Worm (Caenorhabditis elegans) whole organism, L2 larva: Measurements from ENCODE around the gene dsl-3.

Experiments
- C34F6.9 ChIP-seq: fragments of 150-350 bp; optimal IDR thresholded peaks from 2 replicates; lab custom pipeline; 2014; ENCODE audit warnings: missing biosample characterization, missing genetic modification characterization
- F13H6.1 ChIP-seq: sonication (generic microtip); optimal IDR thresholded peaks from 2 replicates; lab custom pipeline; 2016; ENCODE audit warnings: missing genetic modification characterization, missing compliant biosample characterization
- R02D3.7 ChIP-seq: fragments of 150-350 bp; optimal IDR thresholded peaks from 2 replicates; lab custom pipeline; 2014; ENCODE audit warnings: missing biosample characterization, missing genetic modification characterization
- Y55F3AM.14 ChIP-seq: fragments of 200-800 bp; sonication (Bioruptor generic); optimal IDR thresholded peaks from 2 replicates; lab custom pipeline; 2018; ENCODE audit warnings: mild to moderate bottlenecking, missing genetic modification characterization, missing compliant biosample characterization
- alr-1 ChIP-seq: fragments of 150-350 bp; optimal IDR thresholded peaks from 2 replicates; lab custom pipeline; 2014; ENCODE audit warnings: missing biosample characterization, missing genetic modification characterization
- aly-2 ChIP-seq: fragments of 150-350 bp; optimal IDR thresholded peaks from 2 replicates; lab custom pipeline; 2014; ENCODE audit warnings: missing biosample characterization, missing genetic modification characterization
- ama-1 ChIP-seq: fragments of 150-350 bp; optimal IDR thresholded peaks from 2 replicates; lab custom pipeline; 2018; ENCODE audit warnings: inconsistent platforms
- blmp-1 ChIP-seq: sonication (generic microtip); optimal IDR thresholded peaks from 2 replicates; lab custom pipeline; 2017; ENCODE audit warnings: missing genetic modification characterization, mild to moderate bottlenecking, missing compliant biosample characterization, antibody characterized with exemption, moderate library complexity; ENCODE audit not compliant: insufficient read depth
- ceh-16 ChIP-seq: fragments of 150-350 bp; optimal IDR thresholded peaks from 2 replicates; lab custom pipeline; 2014; ENCODE audit warnings: missing biosample characterization, missing genetic modification characterization
- ceh-82 ChIP-seq: fragments of 150-350 bp; optimal IDR thresholded peaks from 2 replicates; lab custom pipeline; 2014; ENCODE audit warnings: missing biosample characterization, missing genetic modification characterization
- crh-2 ChIP-seq: sonication (generic microtip); optimal IDR thresholded peaks from 2 replicates; lab custom pipeline; 2017; ENCODE audit warnings: missing biosample characterization, missing genetic modification characterization
- egl-27 ChIP-seq: sonication (generic microtip); optimal IDR thresholded peaks from 3 replicates; lab custom pipeline; 2017; ENCODE audit warnings: missing biosample characterization, missing genetic modification reagents, missing genetic modification characterization
- fos-1 ChIP-seq: fragments of 150-350 bp; optimal IDR thresholded peaks from 2 replicates; lab custom pipeline; 2014; ENCODE audit warnings: missing biosample characterization, missing genetic modification characterization
- gmeb-1 ChIP-seq: fragments of 150-350 bp; optimal IDR thresholded peaks from 2 replicates; lab custom pipeline; 2014; ENCODE audit warnings: missing biosample characterization, missing genetic modification characterization
- lin-11 ChIP-seq: fragments of 150-350 bp; sonication (generic microtip); optimal IDR thresholded peaks from 2 replicates; lab custom pipeline; 2014; ENCODE audit warnings: missing biosample characterization, missing genetic modification characterization, inconsistent platforms, mixed read lengths
- lin-13 ChIP-seq: fragments of 150-350 bp; optimal IDR thresholded peaks from 2 replicates; lab custom pipeline; 2014; ENCODE audit warnings: missing biosample characterization, missing genetic modification reagents, missing genetic modification characterization
- lin-39 ChIP-seq: fragments of 150-350 bp; optimal IDR thresholded peaks from 2 replicates; lab custom pipeline; 2014; ENCODE audit warnings: missing biosample characterization, missing genetic modification reagents, missing genetic modification characterization
- mab-5 ChIP-seq: fragments of 150-350 bp; optimal IDR thresholded peaks from 2 replicates; lab custom pipeline; 2014; ENCODE audit warnings: missing biosample characterization, missing genetic modification characterization
- mbf-1 ChIP-seq: sonication (generic microtip); optimal IDR thresholded peaks from 2 replicates; lab custom pipeline; 2017; ENCODE audit warnings: missing biosample characterization, missing genetic modification characterization
- mdl-1 ChIP-seq, 2 experiments: fragments of 150-350 bp in 1 of 2; sonication (generic microtip) in 1 of 2; optimal IDR thresholded peaks; 2 replicates each; lab custom pipeline; 2017; ENCODE audit warnings: missing biosample characterization in 2 of 2, missing genetic modification characterization in 2 of 2
- nhr-10 ChIP-seq: sonication (generic microtip); optimal IDR thresholded peaks from 2 replicates; lab custom pipeline; 2017; ENCODE audit warnings: missing biosample characterization, missing genetic modification characterization
- nhr-12 ChIP-seq: fragments of 150-350 bp; optimal IDR thresholded peaks from 2 replicates; lab custom pipeline; 2014; ENCODE audit warnings: missing biosample characterization, missing genetic modification characterization
- nhr-129 ChIP-seq: fragments of 150-350 bp; optimal IDR thresholded peaks from 2 replicates; lab custom pipeline; 2014; ENCODE audit warnings: missing biosample characterization, missing genetic modification characterization
- nhr-237 ChIP-seq: fragments of 150-350 bp; optimal IDR thresholded peaks from 2 replicates; lab custom pipeline; 2014; ENCODE audit warnings: missing biosample characterization, missing genetic modification characterization
- nhr-25 ChIP-seq: fragments of 150-350 bp; sonication (generic microtip); optimal IDR thresholded peaks from 3 replicates; lab custom pipeline; 2014; ENCODE audit warnings: missing biosample characterization, missing genetic modification characterization
- nhr-77 ChIP-seq: fragments of 150-350 bp; optimal IDR thresholded peaks from 2 replicates; lab custom pipeline; 2014; ENCODE audit warnings: missing biosample characterization, missing genetic modification characterization
- peb-1 ChIP-seq: fragments of 150-350 bp; optimal IDR thresholded peaks from 2 replicates; lab custom pipeline; 2014; ENCODE audit warnings: missing biosample characterization, missing genetic modification characterization
- sma-3 ChIP-seq: sonication (generic microtip); optimal IDR thresholded peaks from 2 replicates; lab custom pipeline; 2016; ENCODE audit warnings: missing genetic modification reagents, missing genetic modification characterization, missing compliant biosample characterization
- sma-9 ChIP-seq, 2 experiments: fragments of 150-350 bp in 1 of 2; sonication (generic microtip) in 1 of 2; optimal IDR thresholded peaks; 2 replicates each; lab custom pipeline; 2014 to 2016; ENCODE audit warnings: missing genetic modification characterization in 2 of 2, mild to moderate bottlenecking in 1 of 2, missing biosample characterization in 1 of 2, missing compliant biosample characterization in 1 of 2, missing genetic modification reagents in 1 of 2, moderate library complexity in 1 of 2
- unc-39 ChIP-seq: fragments of 150-350 bp; optimal IDR thresholded peaks from 2 replicates; lab custom pipeline; 2014; ENCODE audit warnings: missing biosample characterization, missing genetic modification characterization
- unc-55 ChIP-seq: fragments of 150-350 bp; sonication (generic microtip); optimal IDR thresholded peaks from 3 replicates; lab custom pipeline; 2014; ENCODE audit warnings: missing biosample characterization, missing genetic modification reagents, missing genetic modification characterization
- unc-62 ChIP-seq: fragments of 150-350 bp; optimal IDR thresholded peaks from 2 replicates; lab custom pipeline; 2014; ENCODE audit warnings: missing biosample characterization, missing genetic modification reagents, missing genetic modification characterization
- zag-1 ChIP-seq: fragments of 150-350 bp; optimal IDR thresholded peaks from 2 replicates; lab custom pipeline; 2014; ENCODE audit warnings: missing biosample characterization, missing genetic modification characterization
- ztf-1 ChIP-seq: fragments of 200-800 bp; sonication (Bioruptor generic); conservative IDR thresholded peaks from 2 replicates; pipeline ENCODE4 v1.3.6; 2022; ENCODE audit warnings: missing genetic modification characterization, missing compliant biosample characterization
- ztf-4 ChIP-seq: fragments of 150-350 bp; optimal IDR thresholded peaks from 2 replicates; lab custom pipeline; 2014; ENCODE audit warnings: missing biosample characterization, missing genetic modification characterization

dsl-3 gene

ce11 chrIV:1626342-1626855 lies 16.3 kb downstream of the dsl-3 start, which contains the start of gene nhr-146:
Gene nhr-146, plus strand, starts transcription at chrIV:1626805.
- TF ChIP-seq sma-3 (GFP tag; lab: Kevin White, UChicago): no peak
- TF ChIP-seq nhr-77 (tag; lab: Kevin White, UChicago): no peak
- TF ChIP-seq mab-5: no peak
- TF ChIP-seq ama-1 (lab: Kevin White, UChicago): no peak
- no peak for TF ChIP-seq ztf-4
- TF ChIP-seq mbf-1 (tag; lab: Kevin White, UChicago): no peak
- no peak for TF ChIP-seq lin-11
- TF ChIP-seq F13H6.1 (tag; lab: Kevin White, UChicago): no peak
- TF ChIP-seq unc-55 (GFP tag; lab: Kevin White, UChicago): no peak
- TF ChIP-seq blmp-1 (tag; lab: Kevin White, UChicago): no peak
- TF ChIP-seq C34F6.9 (tag; lab: Kevin White, UChicago): no peak
- TF ChIP-seq mdl-1 (tag; optimal IDR thresholded peaks at IDR 0.05; lab: Kevin White, UChicago): no peak
- no peak for TF ChIP-seq Y55F3AM.14
- TF ChIP-seq R02D3.7: no peak
- no peak for TF ChIP-seq fos-1 (tag; lab: Kevin White, UChicago)
- TF ChIP-seq nhr-12: no peak
- TF ChIP-seq nhr-129: no peak
- TF ChIP-seq gmeb-1 (tag; lab: Kevin White, UChicago): no peak

DNA sequence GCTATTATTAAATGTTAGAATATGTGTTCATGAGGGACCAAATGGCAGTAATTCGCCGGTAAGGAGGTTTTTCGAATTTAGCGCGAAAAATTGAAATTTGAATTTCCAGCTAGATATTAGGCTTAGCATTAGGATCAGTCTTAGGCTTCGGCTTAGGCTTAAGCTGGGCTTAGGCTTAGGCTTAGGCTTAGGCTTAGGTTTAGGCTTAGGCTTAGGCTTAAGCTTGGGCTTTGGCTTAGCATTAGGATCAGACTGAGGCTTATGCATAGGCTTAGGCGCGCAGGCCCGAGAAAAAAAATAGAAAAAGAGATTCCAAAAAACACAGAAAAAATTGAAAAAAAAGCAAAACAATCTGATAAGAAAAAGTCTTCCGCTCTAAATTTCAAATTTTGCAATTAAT lies 18.2 kb downstream of the dsl-3 start:
- TF ChIP-seq nhr-25 (tag; lab: Kevin White, UChicago) (no peak), peb-1 (tag; lab: Kevin White, UChicago) (no peak), egl-27 (tag; lab: Kevin White, UChicago) (no peak), crh-2 (tag; lab: Kevin White, UChicago) (no peak), unc-62 (GFP tag; lab: Kevin White, UChicago) (no peak), C34F6.9 (tag; lab: Kevin White, UChicago) (no peak), Y55F3AM.14 (no peak), sma-9 (GFP tag; optimal IDR thresholded peaks at IDR 0.05; lab: Kevin White, UChicago) (no peak), sma-9 (tag; optimal IDR thresholded peaks at IDR 0.05; lab: Kevin White, UChicago) (no peak)

- TF ChIP-seq ceh-16 (no peak), lin-39 (tag; lab: Kevin White, UChicago) (no peak), sma-9 (GFP tag; optimal IDR thresholded peaks at IDR 0.05; lab: Kevin White, UChicago) (no peak), sma-9 (tag; optimal IDR thresholded peaks at IDR 0.05; lab: Kevin White, UChicago) (no peak), zag-1 (tag; lab: Kevin White, UChicago) (no peak), mab-5 (no peak), lin-13 (GFP tag; lab: Kevin White, UChicago) (no peak), ama-1 (lab: Kevin White, UChicago) (no peak), unc-62 (GFP tag; lab: Kevin White, UChicago) (no peak), nhr-237 (tag; lab: Kevin White, UChicago) (no peak), ceh-82 (tag; lab: Kevin White, UChicago) (no peak), alr-1 (tag; lab: Kevin White, UChicago) (no peak), ztf-1 (GFP tag; lab: Robert Waterston, UW) (no peak), unc-55 (GFP tag; lab: Kevin White, UChicago) (no peak), nhr-25 (tag; lab: Kevin White, UChicago) (no peak)
Observed at ce11 chrIV:1628730-1629129, 18.7 kb downstream of the dsl-3 start.

DNA sequence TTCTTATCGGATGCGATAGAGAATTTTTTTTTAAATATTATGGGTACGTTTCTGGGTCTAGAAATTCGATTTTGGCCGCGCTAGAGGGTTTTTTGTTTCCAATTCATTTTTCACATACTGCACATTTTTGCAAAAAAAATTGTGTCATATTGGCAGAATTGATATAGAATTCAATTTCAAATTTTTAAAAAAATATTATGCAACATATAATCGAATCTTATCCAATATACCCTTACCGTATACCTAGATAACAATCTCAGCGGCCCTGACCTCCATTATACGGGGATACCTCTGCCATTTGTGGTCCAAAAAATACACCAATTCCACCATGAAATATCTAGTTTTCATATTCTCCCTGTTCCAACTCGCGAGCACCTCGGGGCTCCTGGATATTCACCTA lies 21.6 kb downstream of the dsl-3 start, which contains the start of gene cpg-24:
Gene cpg-24, plus strand, starts transcription at position 301 of the 400 bp plus-strand sequence.
- TF ChIP-seq crh-2 (tag; lab: Kevin White, UChicago) (no peak), nhr-129 (no peak), mbf-1 (tag; lab: Kevin White, UChicago) (no peak), nhr-77 (tag; lab: Kevin White, UChicago) (no peak), lin-13 (GFP tag; lab: Kevin White, UChicago) (no peak), unc-39 (tag; lab: Kevin White, UChicago) (no peak), fos-1 (tag; lab: Kevin White, UChicago) (no peak), aly-2 (tag; lab: Kevin White, UChicago) (no peak), R02D3.7 (no peak), nhr-10 (tag; lab: Kevin White, UChicago) (no peak), unc-62 (GFP tag; lab: Kevin White, UChicago) (no peak), lin-11 (no peak)
